Worm (Caenorhabditis elegans) whole organism, young adult: ENCODE results near the gene sfa-1.
"Not testable (repeated sequence)": the region's sequence is repeated elsewhere in the genome, so short reads cannot be mapped to it uniquely, and the experiment has no call there.

Experiments used
- B0261.1 ChIP-seq: sonication (generic microtip); optimal IDR thresholded peaks from 2 replicates; lab custom pipeline; 2016; ENCODE audit warnings: mild to moderate bottlenecking, missing genetic modification characterization, moderate library complexity, missing compliant biosample characterization
- D2030.7 ChIP-seq: fragments of 200-800 bp; sonication (Bioruptor generic); IDR thresholded peaks from 2 replicates; pipeline ENCODE4 v1.3.6; 2022; ENCODE audit warnings: missing genetic modification reagents, missing genetic modification characterization, missing compliant biosample characterization
- F23B12.7 ChIP-seq: sonication (generic microtip); optimal IDR thresholded peaks from 2 replicates; lab custom pipeline; 2017; ENCODE audit warnings: missing genetic modification characterization, mild to moderate bottlenecking, missing compliant biosample characterization, antibody characterized with exemption, moderate library complexity; ENCODE audit not compliant: insufficient read depth
- F49E8.2 ChIP-seq: sonication (generic microtip); optimal IDR thresholded peaks from 3 replicates; lab custom pipeline; 2017; ENCODE audit warnings: missing genetic modification characterization, mild to moderate bottlenecking, missing compliant biosample characterization, antibody characterized with exemption, moderate library complexity; ENCODE audit not compliant: insufficient read depth
- F55B11.4 ChIP-seq: sonication (generic microtip); optimal IDR thresholded peaks from 2 replicates; lab custom pipeline; 2016; ENCODE audit warnings: missing compliant biosample characterization, missing genetic modification characterization, borderline replicate concordance; ENCODE audit not compliant: insufficient read depth
- K11D2.4 ChIP-seq: fragments of 200-800 bp; sonication (Bioruptor generic); IDR thresholded peaks from 2 replicates; pipeline ENCODE4 v1.3.6; 2022; ENCODE audit warnings: missing genetic modification reagents, missing genetic modification characterization, missing compliant biosample characterization
- attf-6 ChIP-seq: fragments of 200-800 bp; sonication (Bioruptor generic); IDR thresholded peaks from 2 replicates; pipeline ENCODE4 v1.3.6; 2022; ENCODE audit warnings: missing genetic modification reagents, missing genetic modification characterization, missing compliant biosample characterization
- cebp-1 ChIP-seq, 2 experiments: fragments of 200-800 bp in 1 of 2; sonication (Bioruptor generic) in 1 of 2; sonication (generic microtip) in 1 of 2; IDR thresholded peaks in 1 of 2; optimal IDR thresholded peaks in 1 of 2; 2 replicates each; pipeline versions ENCODE4 v1.3.6 to Lab custom; 2017 to 2022; ENCODE audit warnings: missing compliant biosample characterization in 2 of 2, missing genetic modification characterization in 2 of 2, mild to moderate bottlenecking in 1 of 2, missing genetic modification reagents in 1 of 2, moderate library complexity in 1 of 2
- cebp-2 ChIP-seq: fragments of 200-800 bp; sonication (Bioruptor generic); IDR thresholded peaks from 2 replicates; pipeline ENCODE4 v1.3.6; 2022; ENCODE audit warnings: missing genetic modification characterization, missing compliant biosample characterization
- chd-7 ChIP-seq: sonication (generic microtip); optimal IDR thresholded peaks from 2 replicates; lab custom pipeline; 2016; ENCODE audit warnings: mild to moderate bottlenecking, missing genetic modification characterization, moderate library complexity, missing compliant biosample characterization
- dox-1 ChIP-seq: fragments of 200-800 bp; sonication (Bioruptor generic); IDR thresholded peaks from 2 replicates; pipeline ENCODE4 v1.3.6; 2022; ENCODE audit warnings: missing genetic modification reagents, missing genetic modification characterization, missing compliant biosample characterization
- egrh-3 ChIP-seq: fragments of 200-800 bp; sonication (Bioruptor generic); IDR thresholded peaks from 2 replicates; pipeline ENCODE4 v1.3.6; 2022; ENCODE audit warnings: missing genetic modification reagents, missing genetic modification characterization, missing compliant biosample characterization
- hmg-1.2 ChIP-seq: fragments of 200-800 bp; sonication (Bioruptor generic); IDR thresholded peaks from 2 replicates; pipeline ENCODE4 v1.3.6; 2022; ENCODE audit warnings: missing genetic modification reagents, missing genetic modification characterization, missing compliant biosample characterization
- hsf-1 ChIP-seq: fragments of 200-800 bp; sonication (Bioruptor generic); IDR thresholded peaks from 2 replicates; pipeline ENCODE4 v1.3.6; 2022; ENCODE audit warnings: missing genetic modification reagents, missing genetic modification characterization, missing compliant biosample characterization
- lag-1 ChIP-seq: fragments of 200-800 bp; sonication (Bioruptor generic); IDR thresholded peaks from 2 replicates; pipeline ENCODE4 v1.3.6; 2022; ENCODE audit warnings: missing genetic modification reagents, missing genetic modification characterization, missing compliant biosample characterization
- lin-26 ChIP-seq: fragments of 200-800 bp; sonication (Bioruptor generic); IDR thresholded peaks from 2 replicates; pipeline ENCODE4 v1.3.6; 2022; ENCODE audit warnings: missing genetic modification reagents, missing genetic modification characterization, missing compliant biosample characterization
- lsl-1 ChIP-seq: fragments of 200-800 bp; sonication (Bioruptor generic); optimal IDR thresholded peaks from 2 replicates; lab custom pipeline; 2018; ENCODE audit warnings: mild to moderate bottlenecking, missing genetic modification characterization, moderate library complexity, missing compliant biosample characterization
- mxl-1 ChIP-seq: sonication (generic microtip); optimal IDR thresholded peaks from 2 replicates; lab custom pipeline; 2016; ENCODE audit warnings: missing genetic modification characterization, missing compliant biosample characterization
- nfyb-1 ChIP-seq: fragments of 200-800 bp; sonication (Bioruptor generic); IDR thresholded peaks from 2 replicates; pipeline ENCODE4 v1.3.6; 2022; ENCODE audit warnings: missing genetic modification reagents, missing genetic modification characterization, missing compliant biosample characterization
- pbrm-1 ChIP-seq: fragments of 200-800 bp; sonication (Bioruptor generic); IDR thresholded peaks from 2 replicates; pipeline ENCODE4 v1.3.6; 2022; ENCODE audit warnings: missing genetic modification reagents, missing genetic modification characterization, missing compliant biosample characterization
- rpc-1 ChIP-seq, 2 experiments: fragments of 150-350 bp in 1 of 2; sonication (generic microtip) in 1 of 2; optimal IDR thresholded peaks; 2 replicates each; lab custom pipeline; 2014 to 2018; ENCODE audit warnings: missing biosample characterization in 1 of 2, missing genetic modification characterization in 1 of 2, missing genetic modification reagents in 1 of 2, missing genotype in 1 of 2
- snpc-4 ChIP-seq, 5 experiments: fragments of 150-350 bp in 1 of 5; sonication (generic microtip) in 4 of 5; optimal IDR thresholded peaks; 2 replicates each; lab custom pipeline; 2014 to 2018; ENCODE audit warnings: missing genetic modification characterization in 5 of 5, missing biosample characterization in 3 of 5, antibody characterized with exemption in 2 of 5, mild to moderate bottlenecking in 2 of 5, missing compliant biosample characterization in 2 of 5, missing genotype in 2 of 5, moderate library complexity in 2 of 5, missing genetic modification reagents in 1 of 5
- tbp1 ChIP-seq: fragments of 200-800 bp; sonication (Bioruptor generic); optimal IDR thresholded peaks from 2 replicates; lab custom pipeline; 2018; ENCODE audit warnings: mild to moderate bottlenecking, missing genetic modification characterization, missing compliant biosample characterization
- tlf-1 ChIP-seq: fragments of 200-800 bp; sonication (Bioruptor generic); optimal IDR thresholded peaks from 2 replicates; lab custom pipeline; 2018; ENCODE audit warnings: mild to moderate bottlenecking, missing genetic modification characterization, missing compliant biosample characterization
- zfh-2 ChIP-seq: fragments of 200-800 bp; sonication (Bioruptor generic); conservative IDR thresholded peaks from 2 replicates; pipeline ENCODE4 v1.3.6; 2022; ENCODE audit warnings: missing genetic modification reagents, missing genetic modification characterization, missing compliant biosample characterization
- ztf-25 ChIP-seq: fragments of 200-800 bp; sonication (Bioruptor generic); IDR thresholded peaks from 2 replicates; pipeline ENCODE4 v1.3.6; 2022; ENCODE audit warnings: missing genetic modification reagents, missing genetic modification characterization, missing compliant biosample characterization

sfa-1 gene

ce11 chrIV:17150418-17150817 is 39.6 kb upstream of the sfa-1 start (continued):
- peak; percentile 69 for TF ChIP-seq dox-1 (GFP tag; lab: Robert Waterston, UW)
- no peak for TF ChIP-seq F49E8.2 (tag; lab: Kevin White, UChicago)
- TF ChIP-seq chd-7 (tag; lab: Kevin White, UChicago): no peak
- peak; percentile 71 for TF ChIP-seq D2030.7 (GFP tag; lab: Robert Waterston, UW)
- TF ChIP-seq tlf-1 (GFP tag; lab: Kevin White, UChicago): no peak
- no peak for TF ChIP-seq lsl-1 (GFP tag; lab: Kevin White, UChicago)
- no peak for TF ChIP-seq K11D2.4 (GFP tag; lab: Robert Waterston, UW)
- peak; percentile 91 for TF ChIP-seq attf-6 (GFP tag; lab: Robert Waterston, UW)
- no peak for TF ChIP-seq pbrm-1 (GFP tag; lab: Robert Waterston, UW)
- peak; percentile 79 for TF ChIP-seq tbp1 (GFP tag; lab: Kevin White, UChicago)
- TF ChIP-seq snpc-4 (GFP tag; optimal IDR thresholded peaks at IDR 0.05; lab: Kevin White, UChicago): peak; percentile 59
- peak in 3 of 4 experiments; percentile 92 for TF ChIP-seq snpc-4 (tag; optimal IDR thresholded peaks at IDR 0.05; lab: Kevin White, UChicago)
- TF ChIP-seq zfh-2 (GFP tag; lab: Robert Waterston, UW): no peak

ce11 chrIV:17141641-17142040 is 30.9 kb upstream of the sfa-1 start:
- peak; percentile 96 for TF ChIP-seq hsf-1 (GFP tag; lab: Robert Waterston, UW)

ce11 chrIV:17140936-17141335 is 30.2 kb upstream of the sfa-1 start:
- 0 out of 2 replicates have a peak, but pooled peaks have one; percentile 30 for TF ChIP-seq lin-26
- peak; percentile 77; the same call in 1 of the 2 replicates for TF ChIP-seq egrh-3 (GFP tag; lab: Robert Waterston, UW)
- 0 out of 2 replicates have a peak, but pooled peaks have one; percentile 67 for TF ChIP-seq cebp-2 (GFP tag; lab: Robert Waterston, UW)

- TF ChIP-seq F55B11.4 (tag; lab: Kevin White, UChicago) (no peak), F23B12.7 (tag; lab: Kevin White, UChicago) (no peak), nfyb-1 (GFP tag; lab: Robert Waterston, UW) (no peak), cebp-1 (GFP tag; IDR thresholded peaks at IDR 0.05; lab: Robert Waterston, UW) (no peak), cebp-1 (tag; optimal IDR thresholded peaks at IDR 0.05; lab: Kevin White, UChicago) (no peak), mxl-1 (tag; lab: Kevin White, UChicago) (no peak), lag-1 (GFP tag; lab: Robert Waterston, UW) (no peak)
Measured at ce11 chrIV:17131035-17131595, 20.3 kb upstream of the sfa-1 start, which contains the start of the genes Y116A8C.37 and Y116A8C.38. TSS of gene Y116A8C.37 (minus strand) at chrIV:17131135. TSS of gene Y116A8C.38 (plus strand) at chrIV:17131545.

- TF ChIP-seq dox-1 (GFP tag; lab: Robert Waterston, UW) (0 out of 2 replicates have a peak, but pooled peaks have one; percentile 8), attf-6 (GFP tag; lab: Robert Waterston, UW) (0 out of 2 replicates have a peak, but pooled peaks have one; percentile 19), snpc-4 (tag; optimal IDR thresholded peaks at IDR 0.05; lab: Kevin White, UChicago) (peak in 1 of 4 experiments; percentile 82), rpc-1 (tag; optimal IDR thresholded peaks at IDR 0.05; lab: Kevin White, UChicago) (peak; percentile 65), ztf-25 (0 out of 2 replicates have a peak, but pooled peaks have one; percentile 56), hmg-1.2 (GFP tag; lab: Robert Waterston, UW) (0 out of 2 replicates have a peak, but pooled peaks have one; percentile 15), tbp1 (GFP tag; lab: Kevin White, UChicago) (peak; percentile 82), B0261.1 (tag; lab: Kevin White, UChicago) (peak; percentile 53)
- TF ChIP-seq snpc-4 (GFP tag; optimal IDR thresholded peaks at IDR 0.05; lab: Kevin White, UChicago); rpc-1 (optimal IDR thresholded peaks at IDR 0.05; lab: Kevin White, UChicago): not testable (repeated sequence)
Measured at ce11 chrIV:17127224-17127623, 16.4 kb upstream of the sfa-1 start.
